Fruit fly (Drosophila melanogaster) whole organism, embryonic: Measurements from ENCODE around the gene sloth1.

Experiments used
- Atf3 ChIP-seq: fragments of 200-800 bp; sonication (Bioruptor generic); optimal IDR thresholded peaks from 3 replicates; lab custom pipeline; 2016; ENCODE audit warnings: missing biosample characterization, missing genetic modification characterization
- CG10979 ChIP-seq: fragments of 200-800 bp; sonication (Bioruptor generic); optimal IDR thresholded peaks from 2 replicates; lab custom pipeline; 2018; ENCODE audit warnings: missing biosample characterization, mild to moderate bottlenecking, missing genetic modification characterization, moderate library complexity
- CG11456 ChIP-seq: fragments of 200-800 bp; sonication (Bioruptor generic); IDR thresholded peaks from 3 replicates; pipeline ENCODE4 v1.3.6; 2022; ENCODE audit warnings: missing biosample characterization, missing genetic modification characterization
- CG16813 ChIP-seq: fragments of 200-800 bp; sonication (Bioruptor generic); IDR thresholded peaks from 3 replicates; pipeline ENCODE4 v1.3.6; 2022; ENCODE audit warnings: missing biosample characterization, missing genetic modification characterization; ENCODE audit not compliant: partially characterized antibody
- CG2712 ChIP-seq: fragments of 200-800 bp; optimal IDR thresholded peaks from 3 replicates; lab custom pipeline; 2019; ENCODE audit warnings: missing biosample characterization, mild to moderate bottlenecking, missing genetic modification characterization, moderate library complexity
- CG30403 ChIP-seq: fragments of 200-800 bp; sonication (Bioruptor generic); optimal IDR thresholded peaks from 3 replicates; lab custom pipeline; 2016; ENCODE audit warnings: missing biosample characterization, missing genetic modification characterization
- CG34376 ChIP-seq: fragments of 200-800 bp; sonication (Bioruptor generic); optimal IDR thresholded peaks from 2 replicates; lab custom pipeline; 2018; ENCODE audit warnings: missing biosample characterization, mild to moderate bottlenecking, missing genetic modification characterization
- CG3726 ChIP-seq: fragments of 200-800 bp; sonication (Bioruptor generic); IDR thresholded peaks from 3 replicates; pipeline ENCODE4, ENCODE4 v1.3.6; 2022; ENCODE audit warnings: missing biosample characterization, missing genetic modification characterization
- CG3838 ChIP-seq: fragments of 200-800 bp; sonication (Bioruptor generic); optimal IDR thresholded peaks from 3 replicates; lab custom pipeline; 2016; ENCODE audit warnings: missing biosample characterization, missing genetic modification characterization
- CG4328 ChIP-seq: fragments of 200-800 bp; sonication (Bioruptor generic); optimal IDR thresholded peaks from 3 replicates; lab custom pipeline; 2017; ENCODE audit warnings: missing biosample characterization, missing genetic modification reagents, missing genetic modification characterization
- CG7372 ChIP-seq: fragments of 200-800 bp; sonication (Bioruptor generic); IDR thresholded peaks from 2 replicates; pipeline ENCODE4 v1.3.6; 2022; ENCODE audit warnings: missing biosample characterization, missing genetic modification characterization
- D19B ChIP-seq: fragments of 200-800 bp; sonication (Bioruptor generic); optimal IDR thresholded peaks from 2 replicates; lab custom pipeline; 2017; ENCODE audit warnings: missing biosample characterization, mild to moderate bottlenecking, missing genetic modification characterization
- Dad ChIP-seq: fragments of 200-800 bp; sonication (Bioruptor generic); optimal IDR thresholded peaks from 3 replicates; lab custom pipeline; 2016; ENCODE audit warnings: missing biosample characterization, missing genetic modification characterization
- Dref ChIP-seq: fragments of 200-800 bp; sonication (Bioruptor generic); IDR thresholded peaks from 2 replicates; pipeline ENCODE4 v1.3.6; 2022; ENCODE audit warnings: missing biosample characterization, missing genetic modification characterization
- Drgx ChIP-seq: fragments of 200-800 bp; sonication (Bioruptor generic); IDR thresholded peaks from 2 replicates; pipeline ENCODE4 v1.3.6; 2022; ENCODE audit warnings: missing biosample characterization, missing genetic modification characterization
- HLH3B ChIP-seq: fragments of 200-800 bp; sonication (Bioruptor generic); IDR thresholded peaks from 2 replicates; pipeline ENCODE4 v1.3.6; 2022; ENCODE audit warnings: missing biosample characterization, missing genetic modification characterization
- HLHmδ ChIP-seq: fragments of 200-800 bp; sonication (Bioruptor generic); optimal IDR thresholded peaks from 2 replicates; lab custom pipeline; 2018; ENCODE audit warnings: missing biosample characterization, mild to moderate bottlenecking, missing genetic modification characterization, moderate library complexity
- Hand ChIP-seq: fragments of 200-800 bp; sonication (Bioruptor generic); optimal IDR thresholded peaks from 2 replicates; lab custom pipeline; 2017; ENCODE audit warnings: mild to moderate bottlenecking, missing biosample characterization, missing genetic modification reagents, missing genetic modification characterization
- MBD-R2 ChIP-seq: fragments of 200-800 bp; sonication (Bioruptor generic); IDR thresholded peaks from 2 replicates; pipeline ENCODE4 v1.3.6; 2022; ENCODE audit warnings: missing biosample characterization, missing genetic modification characterization
- Nf-YC ChIP-seq: fragments of 200-800 bp; optimal IDR thresholded peaks from 3 replicates; lab custom pipeline; 2019; ENCODE audit warnings: missing biosample characterization, mild to moderate bottlenecking, missing genetic modification characterization, moderate library complexity
- Oaz ChIP-seq: fragments of 200-800 bp; sonication (Bioruptor generic); IDR thresholded peaks from 2 replicates; pipeline ENCODE4 v1.3.6; 2022; ENCODE audit warnings: missing biosample characterization, missing genetic modification characterization
- Optix ChIP-seq: fragments of 200-800 bp; sonication (Bioruptor generic); IDR thresholded peaks from 3 replicates; pipeline ENCODE4 v1.3.6; 2022; ENCODE audit warnings: missing biosample characterization, missing genetic modification characterization
- Ptx1 ChIP-seq: fragments of 200-800 bp; sonication (Bioruptor generic); IDR thresholded peaks from 2 replicates; pipeline ENCODE4 v1.3.6; 2022; ENCODE audit warnings: missing biosample characterization, missing genetic modification characterization
- Tbp ChIP-seq: fragments of >200 bp; optimal IDR thresholded peaks from 2 replicates; lab custom pipeline; 2018; ENCODE audit warnings: missing biosample characterization, missing genetic modification characterization
- Trl ChIP-seq, 3 experiments: fragments of >200 bp in 2 of 3; fragments of 200-800 bp in 1 of 3; sonication (Bioruptor generic) in 1 of 3; optimal IDR thresholded peaks; 2 replicates in 1 of 3; 3 replicates in 2 of 3; lab custom pipeline; 2016 to 2017; ENCODE audit warnings: missing biosample characterization in 1 of 3, missing genetic modification characterization in 1 of 3
- bbx ChIP-seq: fragments of 200-800 bp; sonication (Bioruptor generic); IDR thresholded peaks from 2 replicates; pipeline ENCODE4 v1.3.6; 2022; ENCODE audit warnings: missing biosample characterization, missing genetic modification characterization; ENCODE audit not compliant: partially characterized antibody
- bcd ChIP-seq: fragments of 200-800 bp; sonication (Bioruptor generic); optimal IDR thresholded peaks from 2 replicates; lab custom pipeline; 2017; ENCODE audit warnings: missing biosample characterization, mild to moderate bottlenecking, missing genetic modification characterization
- bsh ChIP-seq, 2 experiments: fragments of 200-800 bp; sonication (Bioruptor generic); optimal IDR thresholded peaks; 2 replicates each; lab custom pipeline; 2017 to 2018; ENCODE audit warnings: mild to moderate bottlenecking in 2 of 2, missing biosample characterization in 2 of 2, missing genetic modification characterization in 2 of 2, moderate library complexity in 1 of 2
- chinmo ChIP-seq: fragments of 200-800 bp; sonication (Bioruptor generic); IDR thresholded peaks from 4 replicates; pipeline ENCODE4 v1.3.6; 2022; ENCODE audit warnings: missing biosample characterization, missing genetic modification characterization; ENCODE audit not compliant: partially characterized antibody
- crc ChIP-seq: fragments of 200-800 bp; sonication (Bioruptor generic); optimal IDR thresholded peaks from 2 replicates; lab custom pipeline; 2016; ENCODE audit warnings: missing biosample characterization, missing genetic modification characterization
- emc ChIP-seq: fragments of 200-800 bp; sonication (Bioruptor generic); optimal IDR thresholded peaks from 2 replicates; lab custom pipeline; 2016; ENCODE audit warnings: missing biosample characterization, missing genetic modification characterization
- gce ChIP-seq: fragments of 200-800 bp; sonication (Bioruptor generic); IDR thresholded peaks from 3 replicates; pipeline ENCODE4 v1.3.6; 2022; ENCODE audit warnings: missing biosample characterization, missing genetic modification characterization
- lola ChIP-seq, 3 experiments: fragments of >200 bp in 2 of 3; fragments of 200-800 bp in 1 of 3; sonication (Bioruptor generic) in 1 of 3; optimal IDR thresholded peaks; 2 replicates each; lab custom pipeline; 2017 to 2019; ENCODE audit warnings: missing biosample characterization in 3 of 3, missing genetic modification characterization in 3 of 3, mild to moderate bottlenecking in 1 of 3, moderate library complexity in 1 of 3
- mirr ChIP-seq: fragments of 200-800 bp; sonication (Bioruptor generic); optimal IDR thresholded peaks from 3 replicates; lab custom pipeline; 2018; ENCODE audit warnings: missing biosample characterization, mild to moderate bottlenecking, missing genetic modification characterization
- mld ChIP-seq: fragments of 200-800 bp; sonication (Bioruptor generic); IDR thresholded peaks from 3 replicates; pipeline ENCODE4 v1.3.6; 2022; ENCODE audit warnings: missing biosample characterization, missing genetic modification characterization; ENCODE audit not compliant: partially characterized antibody
- nau ChIP-seq: fragments of 200-800 bp; sonication (Bioruptor generic); optimal IDR thresholded peaks from 3 replicates; lab custom pipeline; 2017; ENCODE audit warnings: missing biosample characterization, mild to moderate bottlenecking, missing genetic modification characterization, missing genetic modification reagents
- nom ChIP-seq: fragments of 200-800 bp; sonication (Bioruptor generic); optimal IDR thresholded peaks from 2 replicates; lab custom pipeline; 2017; ENCODE audit warnings: missing biosample characterization, missing genetic modification characterization, mild to moderate bottlenecking, moderate library complexity, missing genetic modification reagents
- peb ChIP-seq: fragments of 200-800 bp; sonication (Bioruptor generic); IDR thresholded peaks from 2 replicates; pipeline ENCODE4 v1.3.6; 2022; ENCODE audit warnings: missing biosample characterization, missing genetic modification characterization
- pfk ChIP-seq: fragments of 200-800 bp; sonication (Bioruptor generic); optimal IDR thresholded peaks from 2 replicates; lab custom pipeline; 2018; ENCODE audit warnings: missing biosample characterization, mild to moderate bottlenecking, missing genetic modification characterization, moderate library complexity
- prd ChIP-seq, 3 experiments: fragments of >200 bp in 2 of 3; fragments of 200-800 bp in 1 of 3; sonication (Bioruptor generic) in 1 of 3; optimal IDR thresholded peaks in 2 of 3; IDR thresholded peaks in 1 of 3; 2 replicates in 2 of 3; 3 replicates in 1 of 3; pipeline versions ENCODE4 v1.3.6 to Lab custom; 2017 to 2022; ENCODE audit warnings: missing biosample characterization in 1 of 3, missing genetic modification characterization in 1 of 3
- pros ChIP-seq: fragments of 200-800 bp; sonication (Bioruptor generic); optimal IDR thresholded peaks from 3 replicates; lab custom pipeline; 2019; ENCODE audit warnings: missing biosample characterization, mild to moderate bottlenecking, missing genetic modification characterization, moderate library complexity
- rib ChIP-seq: fragments of 200-800 bp; sonication (Bioruptor generic); IDR thresholded peaks from 2 replicates; pipeline ENCODE4 v1.3.6; 2022; ENCODE audit warnings: missing biosample characterization, missing genetic modification characterization
- row ChIP-seq: fragments of 200-800 bp; sonication (Bioruptor generic); IDR thresholded peaks from 3 replicates; pipeline ENCODE4 v1.3.6; 2022; ENCODE audit warnings: missing biosample characterization, missing genetic modification characterization
- sens ChIP-seq: fragments of 200-800 bp; sonication (Bioruptor generic); peaks from one replicate; lab custom pipeline; 2016; ENCODE audit warnings: missing biosample characterization, missing genetic modification characterization
- sob ChIP-seq: fragments of 200-800 bp; sonication (Bioruptor generic); IDR thresholded peaks from 2 replicates; pipeline ENCODE4 v1.3.6; 2022; ENCODE audit warnings: missing biosample characterization, missing genetic modification characterization
- tio ChIP-seq: fragments of 200-800 bp; sonication (Bioruptor generic); optimal IDR thresholded peaks from 2 replicates; lab custom pipeline; 2017; ENCODE audit warnings: missing biosample characterization, missing genetic modification characterization, inconsistent platforms
- vvl ChIP-seq: fragments of 200-800 bp; sonication (Bioruptor generic); IDR thresholded peaks from 2 replicates; pipeline ENCODE4 v1.3.6; 2022; ENCODE audit warnings: missing biosample characterization, missing genetic modification characterization

Gene sloth1

DNA sequence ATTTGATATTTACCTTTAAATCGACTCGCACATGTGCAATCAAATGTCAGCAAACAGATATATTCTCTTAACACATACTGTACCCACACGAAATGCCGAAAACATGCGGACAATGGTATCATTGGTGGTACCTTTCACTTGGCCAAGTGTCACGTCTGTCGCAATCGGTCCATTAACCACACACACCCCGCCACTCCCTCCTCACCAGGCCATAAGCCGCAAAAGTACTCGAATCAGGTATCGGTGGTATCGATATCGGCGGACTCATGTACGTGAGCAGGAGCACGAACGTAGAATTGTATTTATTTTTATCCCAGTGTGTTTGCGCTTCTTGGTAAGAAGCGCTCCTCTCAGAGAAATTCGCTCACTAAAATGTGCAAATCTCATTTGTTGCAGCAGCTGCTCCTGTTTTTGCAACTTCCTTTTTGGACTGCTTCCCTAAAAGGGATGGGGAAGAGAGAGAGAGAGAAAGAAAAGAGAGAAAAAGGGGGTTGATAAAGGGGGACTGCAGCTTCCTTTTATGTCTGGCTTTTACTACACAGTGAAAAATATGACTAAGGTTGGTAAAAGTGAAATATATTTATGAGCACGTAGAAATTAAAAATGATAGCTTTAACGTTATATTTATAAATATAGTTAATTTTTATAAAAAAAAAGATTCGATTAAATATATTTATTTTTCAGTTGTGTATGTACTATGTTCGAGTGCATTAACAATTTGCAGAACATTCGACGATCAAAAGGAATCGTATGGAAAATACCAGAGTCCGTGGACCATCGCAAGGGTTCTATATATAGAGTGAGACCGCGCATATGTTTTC, 27.4 kb upstream of the sloth1 start (continued):
- TF ChIP-seq row (GFP tag; lab: Robert Waterston, UW) = peak; percentile 44; the same call in 2 of the 3 replicates
- TF ChIP-seq Dad (GFP tag; lab: Kevin White, UChicago) = no peak
- no peak for TF ChIP-seq CG3838
- TF ChIP-seq Tbp (GFP tag; lab: Kevin White, UChicago) = no peak
- TF ChIP-seq CG3726 (GFP tag; lab: Robert Waterston, UW) = no peak
- no peak for TF ChIP-seq D19B (GFP tag; lab: Kevin White, UChicago)
- no peak for TF ChIP-seq crc (GFP tag; lab: Kevin White, UChicago)
- peak; percentile 13 for TF ChIP-seq sens (GFP tag; lab: Kevin White, UChicago)
- TF ChIP-seq Drgx (GFP tag; lab: Robert Waterston, UW) = peak; percentile 32; the same call in 1 of the 2 replicates
- 0 out of 2 replicates have a peak, but pooled peaks have one; percentile 10 for TF ChIP-seq Ptx1 (GFP tag; lab: Robert Waterston, UW)
- TF ChIP-seq mirr (GFP tag; lab: Kevin White, UChicago) = no peak
- TF ChIP-seq Atf3 (GFP tag; lab: Kevin White, UChicago) = no peak
- TF ChIP-seq bcd = peak; percentile 3
- no peak for TF ChIP-seq Hand (GFP tag; lab: Kevin White, UChicago)
- no peak for TF ChIP-seq sob (GFP tag; lab: Robert Waterston, UW)
- peak; percentile 56 for TF ChIP-seq CG2712 (tag; lab: Kevin White, UChicago)
- no peak for TF ChIP-seq emc (GFP tag; lab: Kevin White, UChicago)
- no peak for TF ChIP-seq MBD-R2 (GFP tag; lab: Robert Waterston, UW)
- TF ChIP-seq CG10979 (tag; lab: Kevin White, UChicago) = peak; percentile 56
- no peak for TF ChIP-seq CG4328 (GFP tag; lab: Kevin White, UChicago)
- TF ChIP-seq CG30403 = peak; percentile 15
- TF ChIP-seq pfk (GFP tag; lab: Kevin White, UChicago) = peak; percentile 48
- no peak for TF ChIP-seq gce (GFP tag; lab: Robert Waterston, UW)
- no peak for TF ChIP-seq Nf-YC (tag; lab: Kevin White, UChicago)
- no peak for TF ChIP-seq tio (GFP tag; lab: Kevin White, UChicago)
- no peak for TF ChIP-seq chinmo (GFP tag; lab: Robert Waterston, UW)
- TF ChIP-seq nau (GFP tag; lab: Kevin White, UChicago) = no peak
- TF ChIP-seq HLH3B (GFP tag; lab: Robert Waterston, UW) = peak; percentile 28; the same call in 1 of the 2 replicates
- TF ChIP-seq Dref (GFP tag; lab: Robert Waterston, UW) = peak; percentile 25; the same call in 1 of the 2 replicates
- peak; percentile 9 to 26 for TF ChIP-seq Trl (optimal IDR thresholded peaks at IDR 0.05; lab: Kevin White, UChicago)
- no peak for TF ChIP-seq Trl (GFP tag; optimal IDR thresholded peaks at IDR 0.05; lab: Kevin White, UChicago)
- peak; percentile 56 for TF ChIP-seq nom (GFP tag; lab: Kevin White, UChicago)
- 0 out of 3 replicates have a peak, but pooled peaks have one; percentile 14 for TF ChIP-seq CG16813 (GFP tag; lab: Robert Waterston, UW)
- peak in 1 of 3 experiments; percentile 28 for TF ChIP-seq lola (GFP tag; optimal IDR thresholded peaks at IDR 0.05; lab: Kevin White, UChicago)
- TF ChIP-seq Optix (GFP tag; lab: Robert Waterston, UW) = no peak
- TF ChIP-seq mld = no peak
- peak in 1 of 2 experiments; percentile 42 for TF ChIP-seq bsh (GFP tag; optimal IDR thresholded peaks at IDR 0.05; lab: Kevin White, UChicago)
- TF ChIP-seq peb (GFP tag; lab: Robert Waterston, UW) = no peak
- no peak for TF ChIP-seq CG34376
- TF ChIP-seq Oaz = no peak
- TF ChIP-seq CG11456 (GFP tag; lab: Robert Waterston, UW) = no peak
- TF ChIP-seq rib (GFP tag; lab: Robert Waterston, UW) = peak; percentile 11; the same call in 1 of the 2 replicates
- no peak for TF ChIP-seq prd (optimal IDR thresholded peaks at IDR 0.05; lab: Kevin White, UChicago)
- peak; percentile 36; the same call in 2 of the 3 replicates for TF ChIP-seq prd (GFP tag; IDR thresholded peaks at IDR 0.05; lab: Robert Waterston, UW)
- TF ChIP-seq vvl (GFP tag; lab: Robert Waterston, UW) = 0 out of 2 replicates have a peak, but pooled peaks have one; percentile 8
- no peak for TF ChIP-seq CG7372 (GFP tag; lab: Robert Waterston, UW)
- no peak for TF ChIP-seq HLHmδ (GFP tag; lab: Kevin White, UChicago)
- TF ChIP-seq pros (GFP tag; lab: Kevin White, UChicago) = peak; percentile 79
- peak; percentile 54 for TF ChIP-seq bbx
